Worm (Caenorhabditis elegans) whole organism, midembryonic: ENCODE results near the gene C16D9.5.

Source experiments
- T22C8.4 ChIP-seq: fragments of 200-800 bp; sonication (Bioruptor generic); IDR thresholded peaks from 2 replicates; pipeline ENCODE4 v1.3.6; 2022; ENCODE audit warnings: missing genetic modification characterization, missing compliant biosample characterization
- cog-1 ChIP-seq: sonication (generic microtip); optimal IDR thresholded peaks from 2 replicates; lab custom pipeline; 2016; ENCODE audit warnings: missing genetic modification characterization, missing compliant biosample characterization
- klf-2 ChIP-seq: fragments of 200-800 bp; sonication (Bioruptor generic); conservative IDR thresholded peaks from 2 replicates; pipeline ENCODE4 v1.3.6; 2022; ENCODE audit warnings: missing genetic modification reagents, missing genetic modification characterization, missing compliant biosample characterization
- med-1 ChIP-seq: sonication (generic microtip); optimal IDR thresholded peaks from 2 replicates; lab custom pipeline; 2017; ENCODE audit warnings: missing genetic modification characterization, mild to moderate bottlenecking, missing compliant biosample characterization, antibody characterized with exemption, missing genetic modification reagents; ENCODE audit not compliant: insufficient read depth
- tab-1 ChIP-seq: fragments of 200-800 bp; sonication (Bioruptor generic); IDR thresholded peaks from 2 replicates; pipeline ENCODE4 v1.3.6; 2022; ENCODE audit warnings: missing genetic modification characterization, missing compliant biosample characterization
- ztf-23 ChIP-seq: fragments of 200-800 bp; sonication (Bioruptor generic); IDR thresholded peaks from 2 replicates; pipeline ENCODE4 v1.3.6; 2022; ENCODE audit warnings: missing genetic modification reagents, missing genetic modification characterization, missing compliant biosample characterization
- ztf-29 ChIP-seq: fragments of 200-800 bp; sonication (Bioruptor generic); IDR thresholded peaks from 2 replicates; pipeline ENCODE4 v1.3.6; 2022; ENCODE audit warnings: missing genetic modification reagents, missing genetic modification characterization, missing compliant biosample characterization

DNA sequence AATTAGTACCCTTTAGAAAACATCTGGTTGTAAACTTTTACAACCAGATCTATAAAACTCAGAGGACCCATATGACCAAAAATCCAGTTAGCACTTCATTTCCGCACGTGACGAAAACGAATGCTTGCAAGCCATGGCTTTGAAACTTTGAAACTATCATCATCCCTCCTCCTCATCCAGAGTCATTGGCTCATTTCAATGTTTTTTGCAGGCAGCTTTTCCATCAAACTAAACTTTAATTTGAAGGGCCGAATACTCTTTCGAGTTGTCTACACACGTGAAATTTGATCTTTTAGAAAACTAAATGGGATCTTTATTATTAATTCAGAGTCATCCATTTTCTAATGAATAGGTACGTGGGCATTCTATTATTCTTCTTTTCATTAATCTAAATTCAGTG, 16.9 kb upstream of the C16D9.5 start:
- TF ChIP-seq T22C8.4 (GFP tag; lab: Robert Waterston, UW): no peak
- no peak for TF ChIP-seq ztf-23 (GFP tag; lab: Robert Waterston, UW)
- no peak for TF ChIP-seq tab-1
- TF ChIP-seq med-1 (GFP tag; lab: Kevin White, UChicago): no peak
- no peak for TF ChIP-seq cog-1 (tag; lab: Kevin White, UChicago)
- no peak for TF ChIP-seq ztf-29 (GFP tag; lab: Robert Waterston, UW)
- TF ChIP-seq klf-2 (GFP tag; lab: Robert Waterston, UW): no peak
